Worm (Caenorhabditis elegans): ENCODE results near the gene F27D9.12.

The F27D9.12 gene

ce11 chrX:7656875-7657274, at the start of gene F27D9.12:
F27D9.12 (minus strand) TSS chrX:7656975.
- no peak for TF ChIP-seq dao-5 (tag; optimal IDR thresholded peaks at IDR 0.05)
- TF ChIP-seq W03F9.2 (tag; optimal IDR thresholded peaks at IDR 0.05): no peak
- TF ChIP-seq him-1 (tag; optimal IDR thresholded peaks at IDR 0.05): no peak

- TF ChIP-seq dao-5 (tag; optimal IDR thresholded peaks at IDR 0.05): no peak
- no peak for TF ChIP-seq W03F9.2 (tag; optimal IDR thresholded peaks at IDR 0.05)
- no peak for TF ChIP-seq him-1 (tag; optimal IDR thresholded peaks at IDR 0.05)
These were observed 47.1 kb upstream of the F27D9.12 start for ce11 chrX:7703863-7704262.

DNA sequence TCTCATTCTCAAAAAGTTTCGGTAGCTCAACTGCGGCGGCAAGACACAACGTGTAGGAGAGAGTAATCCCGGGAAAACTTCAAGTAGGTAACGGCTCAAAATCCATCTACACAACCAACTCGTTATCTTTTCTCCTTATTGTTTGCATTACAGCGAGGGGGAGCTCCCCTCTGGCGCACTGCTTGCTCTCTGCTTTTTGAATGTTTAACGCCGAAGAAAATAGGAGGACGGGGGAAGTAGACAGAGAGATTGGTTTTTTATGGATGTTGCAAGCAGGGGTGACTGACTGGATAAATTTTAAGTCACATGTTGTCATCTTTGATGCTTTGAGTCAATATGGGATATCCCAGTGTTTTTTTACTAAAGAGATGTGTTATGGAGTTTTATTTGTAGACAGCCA, 32.8 kb upstream of the F27D9.12 start:
- TF ChIP-seq him-1 (tag; optimal IDR thresholded peaks at IDR 0.05) (peak; percentile 41), dao-5 (tag; optimal IDR thresholded peaks at IDR 0.05) (no peak)

DNA sequence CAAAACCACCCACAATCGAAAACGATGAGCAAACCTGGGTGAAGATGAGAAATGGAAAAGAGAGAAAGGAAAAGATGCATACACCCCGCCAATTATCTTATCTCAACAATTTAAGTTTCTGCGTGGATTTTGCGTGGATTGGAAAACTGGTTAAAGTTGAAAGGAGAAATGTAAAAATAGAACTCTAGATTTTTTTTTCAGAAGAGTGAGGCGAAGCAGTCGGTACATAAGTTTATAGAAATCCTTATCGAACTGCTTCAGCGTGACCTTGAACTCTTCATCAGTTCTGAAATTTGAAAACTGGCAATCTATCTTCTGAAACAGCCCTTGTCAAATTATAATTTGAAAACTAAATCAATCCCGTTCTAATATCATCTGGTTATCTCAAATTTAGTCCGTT, 32.3 kb upstream of the F27D9.12 start, which contains the start of gene clik-2:
clik-2 (minus strand) TSS at position 101 of the 400 bp plus-strand sequence.
- no peak for TF ChIP-seq W03F9.2 (tag; optimal IDR thresholded peaks at IDR 0.05)
- TF ChIP-seq dao-5 (tag; optimal IDR thresholded peaks at IDR 0.05): no peak
- no peak for TF ChIP-seq him-1 (tag; optimal IDR thresholded peaks at IDR 0.05)

DNA sequence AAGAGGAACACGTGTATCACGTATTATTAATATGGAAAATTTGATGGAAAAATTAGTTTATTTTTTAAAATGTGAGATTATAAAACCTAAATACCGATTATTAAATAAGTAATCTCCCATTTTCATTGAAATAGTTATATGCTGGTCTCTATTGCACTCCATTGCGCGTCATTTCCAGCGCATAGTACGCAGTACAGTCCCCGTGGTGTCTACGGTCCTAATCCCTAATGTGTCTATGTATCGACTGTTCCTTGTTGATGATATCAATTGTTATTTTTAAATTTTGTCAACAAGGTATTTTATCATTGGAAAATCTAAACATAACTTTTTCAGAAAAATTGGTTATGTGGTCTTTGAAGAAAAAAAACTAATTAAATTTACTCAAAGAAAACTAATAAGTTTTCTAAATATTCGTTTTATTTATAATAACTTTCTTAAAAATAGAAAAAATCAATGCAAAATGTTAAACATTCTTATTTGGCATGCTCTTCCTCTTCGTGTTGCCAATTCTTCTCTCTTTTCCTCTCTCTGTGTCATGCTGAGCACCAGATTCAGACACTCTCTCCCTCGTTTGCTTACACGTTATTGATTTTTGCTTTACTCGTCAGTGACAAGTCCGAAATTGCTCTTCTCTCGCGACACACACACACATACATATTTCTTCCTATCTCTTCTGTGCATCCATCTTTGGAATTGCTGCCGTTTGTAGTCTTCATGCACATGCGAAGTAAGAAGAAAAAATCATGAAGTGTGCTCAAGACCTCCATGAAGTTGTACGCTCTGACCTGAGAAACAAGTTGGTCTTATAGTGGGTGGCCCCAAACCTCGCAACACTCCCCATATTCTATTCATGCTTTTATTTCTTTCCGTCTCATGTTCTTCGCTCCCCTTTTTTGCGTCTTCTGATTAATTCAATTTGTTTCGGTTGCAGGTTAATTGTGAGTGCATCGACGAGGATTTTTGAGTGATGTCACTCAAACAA, 25.5 kb upstream of the F27D9.12 start, which contains the start of gene unc-18:
unc-18 (plus strand) TSS at position 932 of the 982 bp plus-strand sequence.
- no peak for TF ChIP-seq dao-5 (tag; optimal IDR thresholded peaks at IDR 0.05)
- TF ChIP-seq W03F9.2 (tag; optimal IDR thresholded peaks at IDR 0.05): no peak
- TF ChIP-seq him-1 (tag; optimal IDR thresholded peaks at IDR 0.05): no peak

DNA sequence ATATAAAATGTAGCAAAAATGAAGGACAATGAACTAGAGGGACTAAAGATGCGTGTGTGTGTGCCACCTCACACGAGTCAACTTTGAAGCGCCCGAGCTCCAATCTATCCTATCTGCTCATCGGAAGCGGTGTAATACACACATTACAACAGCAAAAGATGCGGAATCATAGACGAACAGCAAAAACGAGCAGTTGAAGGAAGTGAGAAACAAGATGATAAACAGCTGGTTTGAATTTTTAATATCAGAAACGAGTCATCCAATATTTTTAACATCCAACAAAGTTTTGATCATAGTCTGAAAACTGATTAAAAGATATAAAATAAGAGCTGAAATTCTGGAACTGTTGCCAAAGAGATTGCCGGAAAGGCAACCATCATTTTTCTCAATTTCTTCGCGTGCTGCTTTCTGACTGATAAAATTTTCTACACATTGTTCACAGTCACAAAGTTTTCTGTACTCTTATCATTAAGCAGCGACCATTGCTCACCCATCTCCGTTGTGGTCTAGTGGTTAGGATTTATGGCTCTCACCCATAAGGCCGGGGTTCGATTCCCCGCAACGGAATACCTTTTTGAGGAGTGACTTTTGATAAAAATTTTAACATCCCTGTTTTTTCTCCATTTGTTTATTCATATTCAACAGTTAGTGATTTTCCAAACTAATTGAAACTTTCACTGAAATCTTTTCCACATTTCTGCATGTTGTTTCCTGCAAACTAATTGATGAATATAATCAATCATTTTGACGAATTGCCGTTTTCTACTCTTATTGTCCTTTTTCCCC, 24.0 kb upstream of the F27D9.12 start, which contains the start of gene stn-2:
stn-2 (minus strand) TSS at position 75 of the 786 bp plus-strand sequence.
- no peak for TF ChIP-seq him-1 (tag; optimal IDR thresholded peaks at IDR 0.05)
- TF ChIP-seq dao-5 (tag; optimal IDR thresholded peaks at IDR 0.05): no peak
- no peak for TF ChIP-seq W03F9.2 (tag; optimal IDR thresholded peaks at IDR 0.05)

DNA sequence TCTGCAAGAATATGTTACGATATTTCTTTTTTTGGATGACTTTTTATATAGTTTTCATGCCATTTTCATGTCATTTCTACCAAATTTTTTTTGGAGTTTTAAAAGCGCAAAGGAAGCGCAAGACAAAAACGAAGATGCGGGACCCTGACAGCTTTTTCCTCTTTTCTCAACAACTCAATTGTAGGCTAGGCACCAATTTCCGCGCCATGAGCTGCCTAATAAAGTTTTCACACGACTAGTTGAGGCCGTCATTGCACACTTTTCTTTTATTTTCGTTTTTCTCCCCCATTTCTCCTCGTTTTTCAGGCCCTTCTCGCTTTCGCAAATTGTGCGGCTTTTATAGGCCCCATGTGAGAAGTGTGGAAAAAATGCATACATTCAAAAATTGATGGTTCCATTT, 23.1 kb upstream of the F27D9.12 start:
- no peak for TF ChIP-seq W03F9.2 (tag; optimal IDR thresholded peaks at IDR 0.05)
- no peak for TF ChIP-seq dao-5 (tag; optimal IDR thresholded peaks at IDR 0.05)
- no peak for TF ChIP-seq him-1 (tag; optimal IDR thresholded peaks at IDR 0.05)

DNA sequence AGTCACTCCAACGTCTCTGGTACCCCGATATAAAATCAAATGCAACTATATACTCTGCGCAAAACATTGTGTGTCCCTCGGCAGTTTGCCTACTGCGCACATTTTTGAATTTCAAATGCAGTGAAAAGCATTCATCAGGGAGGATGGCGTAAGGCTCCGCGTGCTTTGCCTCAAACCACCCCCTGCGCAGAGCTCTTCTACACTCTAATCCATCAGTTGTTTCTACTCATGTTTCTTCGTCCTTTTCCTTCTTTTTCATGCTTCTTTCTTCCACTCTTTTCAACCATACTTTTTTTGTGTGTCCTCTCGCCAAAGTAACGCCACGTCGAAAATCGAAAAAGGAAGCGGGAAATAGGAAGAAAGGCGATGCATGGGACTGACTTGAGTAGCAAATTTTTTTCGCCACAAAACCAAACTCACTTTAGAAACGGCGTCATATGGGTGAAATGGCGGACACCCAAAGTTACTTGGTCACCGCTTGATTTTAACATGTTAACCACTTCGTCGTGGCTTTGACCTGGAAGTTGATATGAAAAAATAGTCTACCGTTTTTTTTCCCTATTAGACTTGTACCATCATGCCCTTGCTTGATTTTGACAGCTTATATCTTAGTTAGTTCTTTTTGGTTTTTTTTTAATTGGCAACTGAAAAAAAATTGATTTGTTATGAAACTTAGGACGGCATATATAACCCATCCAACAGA, 21.8 kb upstream of the F27D9.12 start:
- TF ChIP-seq him-1 (tag; optimal IDR thresholded peaks at IDR 0.05) (peak; percentile 68), W03F9.2 (tag; optimal IDR thresholded peaks at IDR 0.05) (no peak)

- no peak for TF ChIP-seq dao-5 (tag; optimal IDR thresholded peaks at IDR 0.05)
- no peak for TF ChIP-seq W03F9.2 (tag; optimal IDR thresholded peaks at IDR 0.05)
- TF ChIP-seq him-1 (tag; optimal IDR thresholded peaks at IDR 0.05): no peak
These were observed 18.1 kb upstream of the F27D9.12 start for ce11 chrX:7674871-7675270.

DNA sequence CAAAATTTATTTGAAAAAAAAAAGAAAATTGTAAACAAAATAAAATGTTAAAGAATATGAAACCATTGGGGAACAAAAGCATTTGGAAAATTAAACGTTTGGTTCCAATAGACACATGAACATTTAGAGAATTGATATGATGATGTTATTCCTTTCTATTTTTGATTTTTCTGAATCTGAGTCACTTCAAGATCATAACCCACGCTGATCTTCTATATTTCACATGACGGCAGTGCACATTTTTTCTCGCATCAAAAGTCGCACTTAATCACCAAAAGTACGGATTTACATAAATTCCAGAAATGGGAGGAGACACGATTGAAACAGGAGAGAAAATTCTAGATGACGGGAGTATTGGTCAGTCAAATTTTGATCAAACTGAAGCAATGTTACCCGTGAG, 15.9 kb upstream of the F27D9.12 start, which contains the start of gene F27D9.2:
F27D9.2 (plus strand) TSS at position 301 of the 400 bp plus-strand sequence.
- TF ChIP-seq dao-5 (tag; optimal IDR thresholded peaks at IDR 0.05) (no peak), W03F9.2 (tag; optimal IDR thresholded peaks at IDR 0.05) (no peak), him-1 (tag; optimal IDR thresholded peaks at IDR 0.05) (no peak)

DNA sequence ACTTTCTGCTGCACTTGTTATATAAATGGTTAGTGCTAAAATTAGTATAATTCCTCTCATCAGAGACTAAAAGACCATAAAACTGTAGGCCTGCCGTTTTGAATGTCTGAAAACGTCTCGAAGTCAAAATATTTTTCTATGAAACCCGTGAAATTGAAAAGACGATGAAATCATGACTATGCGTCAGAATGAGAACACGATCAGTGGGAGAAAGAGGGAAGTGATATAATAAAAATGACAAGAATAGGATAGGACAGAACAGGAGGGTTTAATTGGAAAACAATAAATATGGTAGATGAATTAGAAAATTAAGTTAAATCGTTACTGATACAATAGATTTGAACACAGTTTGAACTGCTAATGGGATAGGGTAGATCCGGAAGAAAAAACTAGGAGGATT, 13.9 kb upstream of the F27D9.12 start, which contains the start of gene F27D9.7:
F27D9.7 (minus strand) TSS at position 101 of the 400 bp plus-strand sequence.
- TF ChIP-seq him-1 (tag; optimal IDR thresholded peaks at IDR 0.05) (no peak), W03F9.2 (tag; optimal IDR thresholded peaks at IDR 0.05) (no peak), dao-5 (tag; optimal IDR thresholded peaks at IDR 0.05) (no peak)

DNA sequence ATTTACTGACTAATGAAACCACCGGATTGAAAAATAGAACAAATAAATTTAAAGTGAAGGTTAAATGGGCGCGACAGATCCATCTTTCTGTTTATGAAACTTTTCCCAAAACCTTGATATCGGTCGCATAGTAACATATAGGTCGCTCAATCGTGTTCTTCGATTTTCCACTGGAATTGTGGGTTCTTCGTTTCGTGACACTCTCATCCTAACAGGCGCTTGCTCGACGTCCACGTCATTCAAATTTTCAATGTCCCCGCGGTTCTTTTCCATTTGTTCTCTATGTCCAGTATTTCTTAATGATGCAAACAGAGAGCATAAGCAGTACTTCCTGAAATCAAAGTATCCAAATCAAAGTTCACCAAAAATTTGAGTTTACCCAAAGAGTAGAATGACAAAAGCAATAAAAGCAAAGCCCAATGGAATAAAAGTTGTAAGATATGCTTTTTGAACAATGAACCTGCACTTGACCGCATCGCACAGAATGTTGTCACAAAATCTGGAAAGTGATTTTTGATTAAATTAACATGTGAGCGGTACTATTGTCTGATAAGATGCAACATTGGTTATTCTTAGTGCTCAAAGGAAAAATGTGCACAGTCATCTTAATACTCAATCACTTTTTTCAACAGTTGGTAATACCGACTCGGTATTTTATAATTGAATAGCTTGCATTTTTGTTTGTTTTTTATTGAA, 10.8 kb upstream of the F27D9.12 start, which contains the start of gene F27D9.13:
F27D9.13 (minus strand) TSS at position 51 of the 696 bp plus-strand sequence.
- TF ChIP-seq W03F9.2 (tag; optimal IDR thresholded peaks at IDR 0.05) (no peak), him-1 (tag; optimal IDR thresholded peaks at IDR 0.05) (no peak), dao-5 (tag; optimal IDR thresholded peaks at IDR 0.05) (no peak)

Measured in whole organism, L4/young adult.